Worm (Caenorhabditis elegans) whole organism, midembryonic: Measurements from ENCODE around the gene F52C12.2.

ENCODE experiments used
- ztf-23 ChIP-seq: fragments of 200-800 bp; sonication (Bioruptor generic); IDR thresholded peaks from 2 replicates; pipeline ENCODE4 v1.3.6; 2022; ENCODE audit warnings: missing genetic modification reagents, missing genetic modification characterization, missing compliant biosample characterization
- ztf-29 ChIP-seq: fragments of 200-800 bp; sonication (Bioruptor generic); IDR thresholded peaks from 2 replicates; pipeline ENCODE4 v1.3.6; 2022; ENCODE audit warnings: missing genetic modification reagents, missing genetic modification characterization, missing compliant biosample characterization

DNA sequence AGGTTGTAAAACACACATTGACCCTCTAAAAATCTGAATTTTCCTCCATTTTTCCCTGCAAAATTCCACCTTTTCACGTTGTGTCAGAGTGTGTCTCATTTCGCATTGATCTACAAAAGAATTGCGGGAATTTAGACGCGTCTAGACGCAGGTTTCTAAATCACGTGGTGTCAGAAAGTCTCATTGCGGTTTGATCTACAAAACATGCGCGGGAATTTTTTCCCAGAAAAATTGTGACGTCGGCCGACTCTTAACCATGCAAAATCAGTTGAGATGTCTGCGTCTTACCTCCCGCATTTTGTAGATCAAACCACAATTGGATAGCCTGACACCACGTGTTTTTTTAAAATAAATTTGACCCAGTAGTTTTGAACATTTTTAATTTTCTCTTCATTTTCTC, 44.5 kb upstream of the F52C12.2 start:
- no peak for TF ChIP-seq ztf-23 (GFP tag; lab: Robert Waterston, UW)
- TF ChIP-seq ztf-29: no peak
